Fruit fly (Drosophila melanogaster) S2 (cell line): ENCODE results near the gene Eig71Ea.

Experiments
- CG8478 ChIP-seq: fragments of >200 bp; optimal IDR thresholded peaks from 2 replicates; lab custom pipeline; 2018
- CTCF ChIP-seq, 2 experiments: fragments of >200 bp; optimal IDR thresholded peaks; 2 replicates each; lab custom pipeline; 2018

Gene Eig71Ea

dm6 chr3L:15649561-15649960 lies at the start of gene Eig71Ea, which contains the start of gene Eig71Eb:
Gene Eig71Ea, minus strand, starts transcription at chr3L:15649661.
Gene Eig71Eb, plus strand, starts transcription at chr3L:15649936.
- TF ChIP-seq CTCF (optimal IDR thresholded peaks at IDR 0.05; lab: Kevin White, UChicago) (no peak), CG8478 (lab: Kevin White, UChicago) (no peak)

- no peak for TF ChIP-seq CG8478 (lab: Kevin White, UChicago)
- TF ChIP-seq CTCF (optimal IDR thresholded peaks at IDR 0.05; lab: Kevin White, UChicago): no peak
These were observed 48.5 kb upstream of the Eig71Ea start for dm6 chr3L:15697916-15698315.

DNA sequence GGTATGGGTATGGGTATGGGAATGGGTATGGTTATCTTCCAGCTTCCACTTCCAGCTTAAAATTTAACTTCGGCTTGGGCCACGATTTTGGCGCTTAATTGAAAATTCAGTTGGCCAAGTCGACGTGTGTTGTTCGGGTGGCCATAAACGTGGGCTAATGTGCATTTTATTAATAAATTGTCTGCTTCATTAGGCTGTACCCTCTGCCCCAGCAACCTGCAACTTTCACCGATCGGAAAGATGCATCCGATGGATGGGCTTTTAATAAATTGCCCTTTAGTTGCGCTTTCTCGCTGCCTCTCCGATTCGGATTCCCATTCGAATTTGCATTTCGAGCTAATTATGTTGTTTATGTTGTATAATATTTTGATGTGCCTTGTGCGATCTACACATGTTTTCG lies 45.7 kb upstream of the Eig71Ea start:
- TF ChIP-seq CTCF (optimal IDR thresholded peaks at IDR 0.05; lab: Kevin White, UChicago) (no peak), CG8478 (lab: Kevin White, UChicago) (no peak)

- TF ChIP-seq CTCF (optimal IDR thresholded peaks at IDR 0.05; lab: Kevin White, UChicago): no peak
- no peak for TF ChIP-seq CG8478 (lab: Kevin White, UChicago)
These were observed 44.9 kb upstream of the Eig71Ea start for dm6 chr3L:15694406-15694805.

- no peak for TF ChIP-seq CTCF (optimal IDR thresholded peaks at IDR 0.05; lab: Kevin White, UChicago)
- TF ChIP-seq CG8478 (lab: Kevin White, UChicago): no peak
These were observed 43.5 kb upstream of the Eig71Ea start for dm6 chr3L:15692794-15693532.

- TF ChIP-seq CG8478 (lab: Kevin White, UChicago) (no peak), CTCF (optimal IDR thresholded peaks at IDR 0.05; lab: Kevin White, UChicago) (no peak)
These were observed 42.9 kb upstream of the Eig71Ea start for dm6 chr3L:15692388-15692787.

dm6 chr3L:15691968-15692367 lies 42.5 kb upstream of the Eig71Ea start, which contains the start of gene CG34451:
Gene CG34451, minus strand, starts transcription at chr3L:15692068.
- no peak for TF ChIP-seq CG8478 (lab: Kevin White, UChicago)

DNA sequence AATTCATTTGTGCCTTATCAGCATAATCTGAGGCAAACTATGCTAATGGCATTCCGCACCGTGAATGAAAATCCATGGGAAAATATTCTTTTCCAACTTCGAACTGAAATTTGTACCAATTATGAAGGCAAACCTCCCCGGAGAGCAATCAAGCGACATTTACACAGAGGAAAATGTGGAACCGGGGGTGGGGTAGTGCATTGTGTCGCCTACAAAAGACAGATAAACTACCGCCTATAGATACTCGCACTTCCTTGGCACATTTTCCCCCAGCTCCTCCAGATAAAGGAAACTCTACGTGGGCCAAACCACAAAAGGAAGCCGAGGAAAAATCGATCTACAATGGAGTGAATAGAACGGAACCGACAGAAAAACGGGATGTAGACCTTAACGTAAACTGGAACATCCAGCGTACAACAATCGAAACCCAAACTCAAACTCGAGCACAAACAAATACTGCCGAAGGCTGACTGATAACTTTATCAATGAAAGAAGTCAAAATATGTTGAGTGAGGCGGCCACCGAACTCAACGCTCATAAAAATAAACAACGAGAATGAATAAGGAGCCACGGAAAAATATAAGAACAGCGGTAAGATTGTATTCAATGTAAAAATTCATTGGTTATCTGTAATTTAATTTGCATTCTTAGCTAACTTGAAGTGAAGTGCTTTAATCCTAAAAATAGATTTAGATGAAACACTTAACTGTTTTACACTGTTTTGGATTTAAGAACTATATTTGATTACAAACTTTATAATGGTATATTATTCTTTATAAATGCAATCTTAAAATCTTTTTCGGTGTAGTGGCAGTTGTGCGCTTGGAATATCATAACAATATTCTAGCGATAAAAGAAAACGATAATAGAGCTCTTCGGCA lies 41.5 kb upstream of the Eig71Ea start:
- TF ChIP-seq CTCF (optimal IDR thresholded peaks at IDR 0.05; lab: Kevin White, UChicago): no peak
- TF ChIP-seq CG8478 (lab: Kevin White, UChicago): no peak

- TF ChIP-seq CTCF (optimal IDR thresholded peaks at IDR 0.05; lab: Kevin White, UChicago) (no peak), CG8478 (lab: Kevin White, UChicago) (no peak)
These were observed 40.1 kb upstream of the Eig71Ea start for dm6 chr3L:15689518-15689917.

DNA sequence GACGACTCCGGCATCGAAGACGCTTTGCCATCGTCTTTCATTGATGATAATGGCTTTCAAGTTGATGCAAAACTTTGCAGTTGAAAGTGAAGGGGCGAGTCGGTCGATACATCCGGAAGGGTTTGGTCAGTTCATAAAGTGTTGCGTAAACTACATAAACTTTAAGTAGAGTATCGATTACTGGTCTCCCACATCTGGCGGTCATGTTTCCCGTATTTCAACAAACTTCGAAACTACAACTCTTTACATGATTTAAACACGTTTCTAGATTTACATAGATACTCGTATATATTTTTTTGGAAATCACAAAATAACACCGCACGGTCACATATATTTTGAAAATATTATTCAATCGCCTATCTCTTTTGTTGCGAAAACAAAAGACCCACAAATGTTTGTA lies 38.3 kb upstream of the Eig71Ea start, which contains the start of gene CG34452:
Gene CG34452, minus strand, starts transcription at position 101 of the 400 bp plus-strand sequence.
- TF ChIP-seq CG8478 (lab: Kevin White, UChicago) (no peak), CTCF (optimal IDR thresholded peaks at IDR 0.05; lab: Kevin White, UChicago) (no peak)

- TF ChIP-seq CTCF (optimal IDR thresholded peaks at IDR 0.05; lab: Kevin White, UChicago) (no peak), CG8478 (lab: Kevin White, UChicago) (no peak)
These were observed 34.6 kb upstream of the Eig71Ea start for dm6 chr3L:15684017-15684416.

- TF ChIP-seq CG8478 (lab: Kevin White, UChicago): no peak
- no peak for TF ChIP-seq CTCF (optimal IDR thresholded peaks at IDR 0.05; lab: Kevin White, UChicago)
These were observed 34.0 kb upstream of the Eig71Ea start, which contains the start of the genes CG7579 and Pgant8 for dm6 chr3L:15683345-15683922. Gene CG7579, minus strand, starts transcription at chr3L:15683445. Gene Pgant8, plus strand, starts transcription at chr3L:15683872.

dm6 chr3L:15679420-15679819 lies 30.0 kb upstream of the Eig71Ea start, which contains the start of gene CG7304:
Gene CG7304, plus strand, starts transcription at chr3L:15679720.
- TF ChIP-seq CG8478 (lab: Kevin White, UChicago) (no peak), CTCF (optimal IDR thresholded peaks at IDR 0.05; lab: Kevin White, UChicago) (no peak)

dm6 chr3L:15678284-15678683 lies 28.8 kb upstream of the Eig71Ea start:
- TF ChIP-seq CTCF (optimal IDR thresholded peaks at IDR 0.05; lab: Kevin White, UChicago) (no peak), CG8478 (lab: Kevin White, UChicago) (no peak)
